Worm (Caenorhabditis elegans): ENCODE measurements around the gene pqn-31.

The pqn-31 gene

DNA sequence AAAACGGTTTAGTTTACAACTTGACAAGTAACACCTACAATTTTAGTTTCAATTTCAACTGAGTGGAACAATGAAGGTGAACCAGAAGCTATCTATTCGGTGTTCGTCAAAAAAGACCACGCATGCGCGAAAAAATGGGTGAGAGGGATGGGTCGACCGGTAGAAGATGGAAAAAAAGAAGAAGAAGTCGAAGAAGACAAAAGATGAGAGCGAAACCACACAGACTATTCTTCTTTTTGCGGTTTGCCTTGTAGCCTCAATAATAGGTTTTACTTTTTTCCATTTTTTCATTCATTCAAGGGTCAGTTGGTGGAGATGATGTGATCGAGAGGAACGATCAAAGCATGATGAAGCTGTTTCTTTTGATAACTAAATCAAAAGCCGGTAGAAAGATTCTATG is 27.0 kb upstream of the pqn-31 start:
- TF ChIP-seq nfya-1 (tag; optimal IDR thresholded peaks at IDR 0.05; ENCODE audit: insufficient read depth) (no peak), nhr-237 (tag; optimal IDR thresholded peaks at IDR 0.05) (no peak), jun-1 (tag; optimal IDR thresholded peaks at IDR 0.05) (no peak), nhr-43 (tag; optimal IDR thresholded peaks at IDR 0.05; ENCODE audit: poor library complexity, severe bottlenecking) (no peak), lsy-12 (tag; optimal IDR thresholded peaks at IDR 0.05) (no peak), mdl-1 (tag; optimal IDR thresholded peaks at IDR 0.05) (no peak), nhr-25 (tag; optimal IDR thresholded peaks at IDR 0.05) (peak; percentile 32), nhr-23 (tag; optimal IDR thresholded peaks at IDR 0.05) (peak; percentile 3), nhr-76 (tag; optimal IDR thresholded peaks at IDR 0.05) (no peak), ceh-82 (tag; optimal IDR thresholded peaks at IDR 0.05) (no peak), eor-1 (tag; optimal IDR thresholded peaks at IDR 0.05) (no peak), hmg-11 (tag; optimal IDR thresholded peaks at IDR 0.05) (no peak), zag-1 (tag; optimal IDR thresholded peaks at IDR 0.05) (no peak), fkh-10 (GFP tag; optimal IDR thresholded peaks at IDR 0.05) (no peak)

DNA sequence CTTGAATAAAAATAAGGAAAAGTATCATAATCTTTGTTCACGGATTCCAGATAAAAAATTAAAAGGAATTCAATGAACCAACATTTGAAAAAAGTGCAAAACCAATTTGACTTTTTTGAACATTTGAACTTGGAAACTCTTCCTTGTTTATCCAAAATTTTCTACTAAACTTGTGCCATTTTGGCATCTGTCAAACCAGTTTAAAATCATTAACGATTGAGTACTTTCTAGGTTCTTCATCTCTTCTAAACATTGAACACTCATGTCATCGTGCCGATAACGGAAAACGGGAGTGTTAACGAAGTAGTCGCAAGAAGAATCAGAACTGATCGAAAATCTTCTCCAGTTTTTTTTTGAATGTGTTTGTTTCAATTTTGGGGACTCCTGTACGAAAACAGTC is 25.1 kb upstream of the pqn-31 start:
- TF ChIP-seq ceh-16 (tag; optimal IDR thresholded peaks at IDR 0.05) (no peak), hmg-11 (tag; optimal IDR thresholded peaks at IDR 0.05) (no peak), snpc-4 (tag; optimal IDR thresholded peaks at IDR 0.05) (no peak), nhr-23 (tag; optimal IDR thresholded peaks at IDR 0.05) (peak; percentile 37), mml-1 (tag; optimal IDR thresholded peaks at IDR 0.05) (no peak), daf-12 (tag; optimal IDR thresholded peaks at IDR 0.05) (no peak), tbx-2 (tag; optimal IDR thresholded peaks at IDR 0.05) (no peak), aly-2 (tag; optimal IDR thresholded peaks at IDR 0.05) (no peak), skn-1 (tag; optimal IDR thresholded peaks at IDR 0.05) (no peak), lsy-12 (tag; optimal IDR thresholded peaks at IDR 0.05) (no peak), nhr-25 (tag; optimal IDR thresholded peaks at IDR 0.05) (peak; percentile 12), pqm-1 (tag; optimal IDR thresholded peaks at IDR 0.05) (no peak), nhr-12 (tag; optimal IDR thresholded peaks at IDR 0.05) (no peak), nfya-1 (tag; optimal IDR thresholded peaks at IDR 0.05; ENCODE audit: insufficient read depth) (no peak), ZK546.5 (tag; optimal IDR thresholded peaks at IDR 0.05) (no peak), nhr-43 (tag; optimal IDR thresholded peaks at IDR 0.05; ENCODE audit: poor library complexity, severe bottlenecking) (peak; percentile 11)

DNA sequence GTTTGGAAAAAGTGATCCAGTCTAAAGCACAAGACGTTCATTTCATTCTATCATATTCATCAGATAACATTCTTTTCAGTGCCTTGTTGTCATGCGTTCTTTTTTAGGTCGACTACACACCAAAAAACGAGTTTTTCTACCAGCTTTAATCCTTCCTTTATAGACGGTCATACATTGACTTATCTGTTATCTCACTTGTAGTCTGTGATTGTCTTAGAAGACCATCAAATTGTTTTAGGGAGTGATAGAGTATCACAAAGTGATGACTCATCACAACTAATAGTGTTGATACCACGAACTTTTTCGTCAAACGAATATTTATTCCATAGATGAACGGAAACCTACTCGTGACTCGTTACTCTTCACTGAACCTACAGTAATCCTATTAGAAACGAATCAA is 23.5 kb upstream of the pqn-31 start:
- TF ChIP-seq pqm-1 (tag; optimal IDR thresholded peaks at IDR 0.05) (peak; percentile 15), ceh-28 (tag; optimal IDR thresholded peaks at IDR 0.05) (peak; percentile 58), egl-27 (tag; optimal IDR thresholded peaks at IDR 0.05) (no peak), pha-4 (tag; optimal IDR thresholded peaks at IDR 0.05) (no peak), sea-2 (GFP tag; optimal IDR thresholded peaks at IDR 0.05) (no peak), ceh-9 (tag; optimal IDR thresholded peaks at IDR 0.05) (no peak), unc-39 (tag; optimal IDR thresholded peaks at IDR 0.05) (no peak), ZK546.5 (tag; optimal IDR thresholded peaks at IDR 0.05) (no peak), elt-3 (tag; optimal IDR thresholded peaks at IDR 0.05) (peak in 1 of 3 experiments; percentile 84), egl-5 (tag; optimal IDR thresholded peaks at IDR 0.05) (no peak), tbx-2 (tag; optimal IDR thresholded peaks at IDR 0.05) (peak; percentile 22), elt-2 (tag; optimal IDR thresholded peaks at IDR 0.05) (peak; percentile 34), jun-1 (tag; optimal IDR thresholded peaks at IDR 0.05) (peak; percentile 43), nhr-11 (tag; optimal IDR thresholded peaks at IDR 0.05) (no peak), nhr-23 (tag; optimal IDR thresholded peaks at IDR 0.05) (peak; percentile 89), nhr-12 (tag; optimal IDR thresholded peaks at IDR 0.05) (no peak), nhr-43 (tag; optimal IDR thresholded peaks at IDR 0.05; ENCODE audit: poor library complexity, severe bottlenecking) (peak; percentile 88), nhr-77 (tag; optimal IDR thresholded peaks at IDR 0.05) (no peak), mml-1 (tag; optimal IDR thresholded peaks at IDR 0.05) (no peak), zag-1 (tag; optimal IDR thresholded peaks at IDR 0.05) (no peak), lsy-12 (tag; optimal IDR thresholded peaks at IDR 0.05) (no peak), nhr-25 (tag; optimal IDR thresholded peaks at IDR 0.05) (peak; percentile 73)

DNA sequence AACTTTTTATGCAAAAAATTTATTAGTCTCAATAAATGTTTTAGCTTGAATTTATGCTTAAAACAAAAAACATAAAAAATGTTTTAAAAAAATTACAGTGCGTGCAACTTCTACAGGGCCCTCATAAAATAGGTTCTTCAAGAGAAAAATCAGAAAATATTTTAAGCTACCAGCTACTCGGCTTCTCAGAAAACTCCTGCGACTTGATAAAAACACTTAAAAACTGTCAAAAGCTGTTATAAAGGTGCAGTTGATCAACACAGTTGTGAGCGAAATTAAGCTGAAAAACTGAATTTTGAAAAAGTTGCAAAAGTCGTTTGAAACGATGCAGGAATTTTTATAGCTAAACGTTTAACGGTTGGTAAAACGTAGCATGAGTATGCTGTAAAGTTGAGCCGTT is 20.6 kb upstream of the pqn-31 start:
- TF ChIP-seq lsy-12 (tag; optimal IDR thresholded peaks at IDR 0.05) (peak; percentile 42), nfya-1 (tag; optimal IDR thresholded peaks at IDR 0.05; ENCODE audit: insufficient read depth) (peak; percentile 48), sea-2 (GFP tag; optimal IDR thresholded peaks at IDR 0.05) (no peak), zag-1 (tag; optimal IDR thresholded peaks at IDR 0.05) (no peak), ama-1 (optimal IDR thresholded peaks at IDR 0.05) (peak; percentile 99), elt-3 (tag; optimal IDR thresholded peaks at IDR 0.05) (no peak), elt-1 (tag; optimal IDR thresholded peaks at IDR 0.05) (no peak), snpc-4 (tag; optimal IDR thresholded peaks at IDR 0.05) (peak; percentile 10)

Data from whole organism, L3 larva.